Fruit fly (Drosophila melanogaster): Measurements from ENCODE around the gene Abp1.

The Abp1 gene

DNA sequence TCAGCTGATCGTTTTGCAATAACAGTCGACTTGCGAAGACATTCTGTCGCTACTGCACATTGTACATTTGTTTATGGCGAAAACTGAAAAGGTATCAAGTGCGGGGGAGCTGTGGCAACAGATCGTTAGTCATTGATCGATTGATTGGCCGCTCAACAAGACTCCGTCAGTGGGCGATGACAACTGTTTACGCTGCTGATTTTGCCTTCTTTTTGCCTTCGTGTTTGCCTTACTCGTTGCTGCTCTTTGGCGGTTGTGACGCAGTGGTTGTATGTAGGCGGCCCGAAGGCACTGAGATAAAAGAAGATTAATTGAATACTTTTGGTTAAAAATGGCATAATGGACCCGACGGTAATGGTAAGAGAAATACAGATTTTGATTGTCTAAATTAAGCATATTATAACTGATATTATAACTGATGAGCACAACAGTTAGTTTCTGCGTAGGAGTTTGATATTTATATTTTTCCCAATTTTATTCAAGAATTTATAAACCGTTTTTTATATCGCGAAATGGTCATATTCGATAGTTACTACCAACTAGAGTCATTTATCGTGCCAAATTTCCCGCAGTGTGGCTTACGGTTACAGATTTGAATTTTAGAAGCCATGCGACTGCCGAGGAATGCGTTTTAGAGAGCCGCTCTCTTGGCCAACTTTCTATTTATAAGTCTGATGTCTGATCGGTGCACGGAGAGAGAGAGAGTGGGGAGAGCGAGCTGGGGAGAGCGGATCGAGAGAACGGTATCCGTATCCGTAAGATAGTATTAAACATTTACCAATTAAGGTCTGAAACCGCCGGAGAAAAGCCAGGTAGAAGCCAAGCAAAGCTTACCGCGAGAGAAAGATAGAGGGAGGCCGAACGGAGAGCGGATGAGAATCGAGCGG is 9.3 kb downstream of the Abp1 start:
- TF ChIP-seq peb (GFP tag; IDR thresholded peaks at IDR 0.05): peak; percentile 58; the same call in 1 of the 2 replicates
- no peak for TF ChIP-seq lov (optimal IDR thresholded peaks at IDR 0.05)
- TF ChIP-seq lov (GFP tag; IDR thresholded peaks at IDR 0.05): peak; percentile 39; the same call in 1 of the 3 replicates
- TF ChIP-seq CG17802 (tag; optimal IDR thresholded peaks at IDR 0.05): peak; percentile 61
- TF ChIP-seq D (optimal IDR thresholded peaks at IDR 0.05): no peak
- TF ChIP-seq D (GFP tag; optimal IDR thresholded peaks at IDR 0.05): peak; percentile 92
- peak; percentile 79 for TF ChIP-seq CG18764 (GFP tag; optimal IDR thresholded peaks at IDR 0.05)
- no peak for TF ChIP-seq ab (GFP tag; optimal IDR thresholded peaks at IDR 0.05)
- TF ChIP-seq gro (GFP tag; optimal IDR thresholded peaks at IDR 0.05): no peak
- TF ChIP-seq dpn (GFP tag; optimal IDR thresholded peaks at IDR 0.05): peak; percentile 72 to 88
- no peak for TF ChIP-seq bbx (GFP tag; IDR thresholded peaks at IDR 0.05; ENCODE audit: partially characterized antibody)
- TF ChIP-seq CG17328 (GFP tag; IDR thresholded peaks at IDR 0.05): peak; percentile 77
- peak; percentile 83 for TF ChIP-seq CG6654 (GFP tag; optimal IDR thresholded peaks at IDR 0.05)
- no peak for TF ChIP-seq CG34376 (GFP tag; optimal IDR thresholded peaks at IDR 0.05)
- TF ChIP-seq CG14860 (GFP tag; IDR thresholded peaks at IDR 0.05; ENCODE audit: partially characterized antibody): no peak
- no peak for TF ChIP-seq amos (GFP tag; IDR thresholded peaks at IDR 0.05; ENCODE audit: partially characterized antibody)
- TF ChIP-seq CG10147 (GFP tag; optimal IDR thresholded peaks at IDR 0.05): peak; percentile 94
- TF ChIP-seq yki (optimal IDR thresholded peaks at IDR 0.05): peak; percentile 99
- peak; percentile 95 for TF ChIP-seq CoRest (tag; optimal IDR thresholded peaks at IDR 0.05)
- TF ChIP-seq da (GFP tag; optimal IDR thresholded peaks at IDR 0.05): peak; percentile 28
- TF ChIP-seq kay (GFP tag; optimal IDR thresholded peaks at IDR 0.05): peak; percentile 81
- TF ChIP-seq NFAT (GFP tag; IDR thresholded peaks at IDR 0.05): peak; percentile 77
- TF ChIP-seq gem (tag; optimal IDR thresholded peaks at IDR 0.05): peak; percentile 95
- peak; percentile 81 for TF ChIP-seq CG6813 (GFP tag; optimal IDR thresholded peaks at IDR 0.05)
- TF ChIP-seq CG14710 (tag; optimal IDR thresholded peaks at IDR 0.05): peak; percentile 86
- peak; percentile 71; the same call in 1 of the 2 replicates for TF ChIP-seq CG7372 (GFP tag; IDR thresholded peaks at IDR 0.05)
- TF ChIP-seq pum (GFP tag; optimal IDR thresholded peaks at IDR 0.05): peak; percentile 38
- TF ChIP-seq jigr1 (GFP tag; IDR thresholded peaks at IDR 0.05): peak; percentile 77
- peak; percentile 85 for TF ChIP-seq sr (GFP tag; IDR thresholded peaks at IDR 0.05)
- peak; percentile 83 for TF ChIP-seq sisA (GFP tag; IDR thresholded peaks at IDR 0.05)
- peak; percentile 80 for TF ChIP-seq fd3F (GFP tag; optimal IDR thresholded peaks at IDR 0.05)
- TF ChIP-seq CG4730 (GFP tag; IDR thresholded peaks at IDR 0.05): peak; percentile 70
- peak; percentile 84 for TF ChIP-seq CG9932 (GFP tag; IDR thresholded peaks at IDR 0.05)
- peak; percentile 23; the same call in 1 of the 2 replicates for TF ChIP-seq Adf1 (GFP tag; IDR thresholded peaks at IDR 0.05)
- TF ChIP-seq CG17359 (tag; optimal IDR thresholded peaks at IDR 0.05): peak; percentile 91
- peak; percentile 54 for TF ChIP-seq MBD-R2 (GFP tag; IDR thresholded peaks at IDR 0.05)
- TF ChIP-seq wor (GFP tag; IDR thresholded peaks at IDR 0.05): peak; percentile 87
- peak; percentile 80 for TF ChIP-seq ttk (GFP tag; IDR thresholded peaks at IDR 0.05)
- TF ChIP-seq ato (GFP tag; IDR thresholded peaks at IDR 0.05; ENCODE audit: partially characterized antibody): no peak
- TF ChIP-seq Elba2 (GFP tag; optimal IDR thresholded peaks at IDR 0.05): no peak
- peak; percentile 82 for TF ChIP-seq CG1529 (GFP tag; optimal IDR thresholded peaks at IDR 0.05)
- TF ChIP-seq Hmx (GFP tag; optimal IDR thresholded peaks at IDR 0.05): peak; percentile 83
- TF ChIP-seq Hey (tag; optimal IDR thresholded peaks at IDR 0.05): no peak
- TF ChIP-seq cad (GFP tag; optimal IDR thresholded peaks at IDR 0.05): no peak
- TF ChIP-seq CG10274 (GFP tag; optimal IDR thresholded peaks at IDR 0.05): peak; percentile 79
- TF ChIP-seq Dip2 (GFP tag; IDR thresholded peaks at IDR 0.05): no peak
- no peak for TF ChIP-seq ash1 (GFP tag; optimal IDR thresholded peaks at IDR 0.05)
- TF ChIP-seq CG9215 (GFP tag; IDR thresholded peaks at IDR 0.05): peak; percentile 87
- TF ChIP-seq ci (GFP tag; IDR thresholded peaks at IDR 0.05): peak; percentile 74
- TF ChIP-seq Neu2 (GFP tag; optimal IDR thresholded peaks at IDR 0.05; ENCODE audit: borderline replicate concordance): no peak

Data from whole organism, embryonic.